Fruit fly (Drosophila melanogaster) whole organism, wandering third instar larva: Measurements from ENCODE around the gene CG4297.
"Not testable (repeated sequence)": the region's sequence is repeated elsewhere in the genome, so short reads cannot be mapped to it uniquely, and the experiment has no call there.

Experiments
- Abd-B ChIP-seq: fragments of >200 bp; optimal IDR thresholded peaks from 2 replicates; lab custom pipeline; 2017; ENCODE audit warnings: missing biosample characterization, missing genetic modification characterization
- CG32264 ChIP-seq: fragments of 200-800 bp; sonication (Bioruptor generic); optimal IDR thresholded peaks from 2 replicates; lab custom pipeline; 2016; ENCODE audit warnings: missing biosample characterization, missing genetic modification characterization
- CG9705 ChIP-seq: fragments of 200-800 bp; sonication (Bioruptor generic); optimal IDR thresholded peaks from 2 replicates; lab custom pipeline; 2018; ENCODE audit warnings: missing biosample characterization, mild to moderate bottlenecking, missing genetic modification characterization
- CrebA ChIP-seq: fragments of 200-800 bp; sonication (Bioruptor generic); optimal IDR thresholded peaks from 2 replicates; lab custom pipeline; 2016; ENCODE audit warnings: missing biosample characterization, mild to moderate bottlenecking, missing genetic modification characterization, borderline replicate concordance
- Dfd ChIP-seq: fragments of >200 bp; optimal IDR thresholded peaks from 2 replicates; lab custom pipeline; 2017; ENCODE audit warnings: missing biosample characterization, missing genetic modification characterization
- GATAd ChIP-seq: sonication (Bioruptor generic); optimal IDR thresholded peaks from 2 replicates; lab custom pipeline; 2016; ENCODE audit warnings: missing biosample characterization, missing genetic modification characterization
- HLH106 ChIP-seq: fragments of 200-800 bp; optimal IDR thresholded peaks from 3 replicates; lab custom pipeline; 2019; ENCODE audit warnings: missing biosample characterization, mild to moderate bottlenecking, missing genetic modification characterization, moderate library complexity
- Hnf4 ChIP-seq: fragments of 200-800 bp; sonication (Bioruptor generic); optimal IDR thresholded peaks from 2 replicates; lab custom pipeline; 2016; ENCODE audit warnings: missing biosample characterization, mild to moderate bottlenecking, missing genetic modification characterization
- Hr78 ChIP-seq: fragments of >200 bp; optimal IDR thresholded peaks from 2 replicates; lab custom pipeline; 2017; ENCODE audit warnings: missing biosample characterization, missing genetic modification characterization
- Hr83 ChIP-seq: fragments of 200-300 bp; sonication (Bioruptor generic); optimal IDR thresholded peaks from 2 replicates; lab custom pipeline; 2016; ENCODE audit warnings: missing biosample characterization, mild to moderate bottlenecking, missing genetic modification characterization, moderate library complexity; ENCODE audit not compliant: poor library complexity, severe bottlenecking
- Mio ChIP-seq: sonication (Bioruptor generic); optimal IDR thresholded peaks from 2 replicates; lab custom pipeline; 2016; ENCODE audit warnings: missing biosample characterization, missing genetic modification characterization
- Myc ChIP-seq: fragments of >200 bp; optimal IDR thresholded peaks from 2 replicates; lab custom pipeline; 2017
- N ChIP-seq: fragments of >200 bp; optimal IDR thresholded peaks from 2 replicates; lab custom pipeline; 2018; ENCODE audit warnings: missing biosample characterization, missing external identifiers, missing genetic modification characterization
- OdsH ChIP-seq: fragments of 200-800 bp; sonication (Bioruptor generic); optimal IDR thresholded peaks from 2 replicates; lab custom pipeline; 2016; ENCODE audit warnings: missing biosample characterization, mild to moderate bottlenecking, missing genetic modification characterization
- Rel ChIP-seq, 2 experiments: fragments of 200-800 bp; sonication (Bioruptor generic) in 1 of 2; optimal IDR thresholded peaks; 2 replicates in 1 of 2; 3 replicates in 1 of 2; lab custom pipeline; 2016 to 2019; ENCODE audit warnings: mild to moderate bottlenecking in 2 of 2, missing biosample characterization in 2 of 2, missing genetic modification characterization in 2 of 2, moderate library complexity in 1 of 2
- Sp1 ChIP-seq: fragments of 200-800 bp; sonication (Bioruptor generic); optimal IDR thresholded peaks from 3 replicates; lab custom pipeline; 2019; ENCODE audit warnings: missing biosample characterization, mild to moderate bottlenecking, missing genetic modification characterization, moderate library complexity
- br ChIP-seq: fragments of 200-800 bp; sonication (Bioruptor generic); optimal IDR thresholded peaks from 2 replicates; lab custom pipeline; 2016; ENCODE audit warnings: missing biosample characterization, missing genetic modification characterization
- brk ChIP-seq: fragments of 200-800 bp; sonication (Bioruptor generic); optimal IDR thresholded peaks from 2 replicates; lab custom pipeline; 2016; ENCODE audit warnings: missing biosample characterization, mild to moderate bottlenecking, missing genetic modification characterization
- dl ChIP-seq, 2 experiments: fragments of 175-275, 200-275 bp in 1 of 2; fragments of 200-275 bp in 1 of 2; sonication (Bioruptor generic); optimal IDR thresholded peaks; lab custom pipeline; 2018; ENCODE audit warnings: mild to moderate bottlenecking in 2 of 2, missing biosample characterization in 2 of 2, missing genetic modification characterization in 2 of 2, moderate library complexity in 2 of 2; ENCODE audit not compliant: partially characterized antibody in 2 of 2, insufficient read depth in 1 of 2
- dmrt93B ChIP-seq: fragments of 200-800 bp; sonication (Bioruptor generic); optimal IDR thresholded peaks from 2 replicates; lab custom pipeline; 2018; ENCODE audit warnings: missing biosample characterization, mild to moderate bottlenecking, missing genetic modification characterization
- dsf ChIP-seq: sonication (Bioruptor generic); optimal IDR thresholded peaks from 2 replicates; lab custom pipeline; 2016; ENCODE audit warnings: missing biosample characterization, missing genetic modification characterization, borderline replicate concordance
- ey ChIP-seq: fragments of 200-800 bp; sonication (Bioruptor generic); optimal IDR thresholded peaks from 2 replicates; lab custom pipeline; 2016; ENCODE audit warnings: missing biosample characterization, missing genetic modification characterization
- foxo ChIP-seq, 2 experiments: fragments of 200-800 bp; sonication (Bioruptor generic); optimal IDR thresholded peaks; 2 replicates in 1 of 2; 3 replicates in 1 of 2; lab custom pipeline; 2016 to 2017; ENCODE audit warnings: missing biosample characterization in 2 of 2, missing genetic modification characterization in 2 of 2
- fru ChIP-seq: fragments of 200-800 bp; sonication (Bioruptor generic); optimal IDR thresholded peaks from 3 replicates; lab custom pipeline; 2016; ENCODE audit warnings: missing biosample characterization, mild to moderate bottlenecking, missing genetic modification characterization
- h ChIP-seq: fragments of 200-800 bp; sonication (Bioruptor generic); optimal IDR thresholded peaks from 3 replicates; lab custom pipeline; 2016; ENCODE audit warnings: missing biosample characterization, mild to moderate bottlenecking, missing genetic modification characterization
- lola ChIP-seq: fragments of >200 bp; optimal IDR thresholded peaks from 2 replicates; lab custom pipeline; 2017; ENCODE audit warnings: missing biosample characterization, missing genetic modification characterization
- psq ChIP-seq: fragments of 200-800 bp; sonication (Bioruptor generic); optimal IDR thresholded peaks from 3 replicates; lab custom pipeline; 2017; ENCODE audit warnings: missing biosample characterization, mild to moderate bottlenecking, missing genetic modification characterization, moderate library complexity
- rgr ChIP-seq: fragments of 200-800 bp; sonication (Bioruptor generic); optimal IDR thresholded peaks from 3 replicates; lab custom pipeline; 2016; ENCODE audit warnings: missing biosample characterization, mild to moderate bottlenecking, missing genetic modification characterization
- sage ChIP-seq: fragments of 200-800 bp; sonication (Bioruptor generic); optimal IDR thresholded peaks from 2 replicates; lab custom pipeline; 2016; ENCODE audit warnings: missing biosample characterization, mild to moderate bottlenecking, missing genetic modification characterization
- sv ChIP-seq: fragments of 200-800 bp; sonication (Bioruptor generic); optimal IDR thresholded peaks from 3 replicates; lab custom pipeline; 2016; ENCODE audit warnings: missing biosample characterization, missing genetic modification characterization
- usp ChIP-seq: fragments of >200 bp; optimal IDR thresholded peaks from 2 replicates; lab custom pipeline; 2017; ENCODE audit warnings: missing biosample characterization, missing genetic modification characterization
- woc ChIP-seq: sonication (Bioruptor generic); optimal IDR thresholded peaks from 2 replicates; lab custom pipeline; 2016; ENCODE audit warnings: missing biosample characterization, mild to moderate bottlenecking, missing genetic modification characterization

CG4297 gene

dm6 chr2L:468745-469358, 3.1 kb downstream of the CG4297 start:
- TF ChIP-seq dmrt93B (GFP tag; lab: Kevin White, UChicago) (peak; percentile 17), woc (GFP tag; lab: Kevin White, UChicago) (peak; percentile 1), fru (GFP tag; lab: Kevin White, UChicago) (peak; percentile 51), Sp1 (GFP tag; lab: Kevin White, UChicago) (peak; percentile 60), Dfd (GFP tag; lab: Kevin White, UChicago) (no peak), sv (peak; percentile 16), CG32264 (GFP tag; lab: Kevin White, UChicago) (peak; percentile 36), ey (GFP tag; lab: Kevin White, UChicago) (peak; percentile 67), Rel (GFP tag; optimal IDR thresholded peaks at IDR 0.05; lab: Kevin White, UChicago) (peak; percentile 66), Rel (tag; optimal IDR thresholded peaks at IDR 0.05; lab: Kevin White, UChicago) (peak; percentile 44), rgr (GFP tag; lab: Kevin White, UChicago) (peak; percentile 60), usp (no peak), foxo (GFP tag; optimal IDR thresholded peaks at IDR 0.05; lab: Kevin White, UChicago) (peak; percentile 46 to 65), br (GFP tag; lab: Kevin White, UChicago) (peak; percentile 93), psq (GFP tag; lab: Kevin White, UChicago) (peak; percentile 70), Hr78 (GFP tag; lab: Kevin White, UChicago) (no peak), OdsH (GFP tag; lab: Kevin White, UChicago) (peak; percentile 42), HLH106 (peak; percentile 39), h (GFP tag; lab: Kevin White, UChicago) (peak; percentile 65), Hnf4 (peak; percentile 51), lola (GFP tag; lab: Kevin White, UChicago) (no peak)

- TF ChIP-seq Rel (GFP tag; optimal IDR thresholded peaks at IDR 0.05; lab: Kevin White, UChicago) (no peak), Rel (tag; optimal IDR thresholded peaks at IDR 0.05; lab: Kevin White, UChicago) (peak; percentile 0), Dfd (GFP tag; lab: Kevin White, UChicago) (no peak), fru (GFP tag; lab: Kevin White, UChicago) (no peak)
These were observed 4.3 kb downstream of the CG4297 start for dm6 chr2L:467683-468082.

- TF ChIP-seq brk (no peak), dsf (no peak), Abd-B (no peak), foxo (GFP tag; optimal IDR thresholded peaks at IDR 0.05; lab: Kevin White, UChicago) (no peak), HLH106 (no peak), Mio (GFP tag; lab: Kevin White, UChicago) (no peak), psq (GFP tag; lab: Kevin White, UChicago) (no peak), ey (GFP tag; lab: Kevin White, UChicago) (no peak), woc (GFP tag; lab: Kevin White, UChicago) (no peak), Sp1 (GFP tag; lab: Kevin White, UChicago) (no peak), CrebA (no peak), Myc (no peak), lola (GFP tag; lab: Kevin White, UChicago) (no peak), sage (GFP tag; lab: Kevin White, UChicago) (no peak), br (GFP tag; lab: Kevin White, UChicago) (no peak), Hr83 (GFP tag; lab: Kevin White, UChicago) (no peak), rgr (GFP tag; lab: Kevin White, UChicago) (no peak), GATAd (no peak)
These were observed 16.3 kb downstream of the CG4297 start for dm6 chr2L:455738-456137.

- not testable (repeated sequence) for TF ChIP-seq dl (GFP tag; optimal IDR thresholded peaks at IDR 0.05; lab: Kevin White, UChicago; ENCODE audit: insufficient read depth in 1 of 2, partially characterized antibody in 2 of 2); Abd-B; CG9705
These were observed 16.7 kb downstream of the CG4297 start, which contains the start of gene CG4133 for dm6 chr2L:455274-455673. Gene CG4133, plus strand, starts transcription at chr2L:455531.

dm6 chr2L:452872-453271, 19.1 kb downstream of the CG4297 start, which contains the start of the genes crq and shv:
Gene crq, minus strand, starts transcription at chr2L:453024.
Gene shv, plus strand, starts transcription at chr2L:453108.
- TF ChIP-seq Sp1 (GFP tag; lab: Kevin White, UChicago) (peak; percentile 30), N (peak; percentile 3), br (GFP tag; lab: Kevin White, UChicago) (no peak), CrebA (no peak), Rel (GFP tag; optimal IDR thresholded peaks at IDR 0.05; lab: Kevin White, UChicago) (no peak), Rel (tag; optimal IDR thresholded peaks at IDR 0.05; lab: Kevin White, UChicago) (peak; percentile 72), h (GFP tag; lab: Kevin White, UChicago) (no peak)
